Worm (Caenorhabditis elegans): ENCODE measurements around the gene unc-25.
A peak's percentile ranks its signal among the peaks of the same experiment; 100 is the strongest.

Gene unc-25

DNA sequence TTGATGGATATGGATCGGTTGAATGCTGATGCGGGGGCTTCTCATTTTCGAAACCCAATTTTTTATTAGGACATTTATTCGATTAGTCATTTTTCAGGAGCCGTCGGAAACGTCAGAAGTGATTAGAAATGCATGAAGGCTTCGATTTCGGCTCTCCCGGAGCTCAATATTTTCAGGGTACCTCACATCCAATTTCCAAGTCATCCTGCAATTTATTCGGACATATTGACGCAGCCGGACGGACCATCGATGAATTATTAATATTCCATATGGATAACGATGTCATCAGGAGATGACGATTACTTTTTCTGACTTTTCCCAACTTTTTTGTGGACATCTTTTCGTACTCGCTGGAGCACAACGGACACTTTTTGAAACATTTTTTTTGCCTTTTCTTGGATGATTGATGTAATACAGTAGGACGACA, 35.8 kb upstream of the unc-25 start (continued):
- TF ChIP-seq fkh-3 (tag; optimal IDR thresholded peaks at IDR 0.05), result no peak
- no peak for TF ChIP-seq ceh-100 (GFP tag; IDR thresholded peaks at IDR 0.05)
- TF ChIP-seq dox-1 (GFP tag; IDR thresholded peaks at IDR 0.05), result peak; percentile 37; the same call in 1 of the 2 replicates
- TF ChIP-seq hsf-1 (GFP tag; IDR thresholded peaks at IDR 0.05), result peak; percentile 47; the same call in 1 of the 2 replicates
- TF ChIP-seq F57C9.4 (tag; optimal IDR thresholded peaks at IDR 0.05), result no peak
- TF ChIP-seq hrde-1 (tag; optimal IDR thresholded peaks at IDR 0.05; ENCODE audit: borderline replicate concordance), result peak; percentile 79
- TF ChIP-seq ceh-91 (GFP tag; IDR thresholded peaks at IDR 0.05), result 0 out of 2 replicates have a peak, but pooled peaks have one; percentile 9
- no peak for TF ChIP-seq T26A5.8 (tag; optimal IDR thresholded peaks at IDR 0.05)
- no peak for TF ChIP-seq ceh-58 (GFP tag; IDR thresholded peaks at IDR 0.05)
- no peak for TF ChIP-seq egrh-3 (GFP tag; IDR thresholded peaks at IDR 0.05)
- no peak for TF ChIP-seq tbx-9 (tag; optimal IDR thresholded peaks at IDR 0.05; ENCODE audit: borderline replicate concordance)
- peak; percentile 73 for TF ChIP-seq atf-7 (tag; optimal IDR thresholded peaks at IDR 0.05)
- no peak for TF ChIP-seq F23B12.7 (tag; optimal IDR thresholded peaks at IDR 0.05; ENCODE audit: insufficient read depth)
- TF ChIP-seq ztf-26 (tag; optimal IDR thresholded peaks at IDR 0.05), result peak; percentile 53
- peak; percentile 77 for TF ChIP-seq Y53G8AR.9 (GFP tag; conservative IDR thresholded peaks at IDR 0.05)
- peak; percentile 39 for TF ChIP-seq sdz-38 (tag; optimal IDR thresholded peaks at IDR 0.05)
- TF ChIP-seq snpc-4 (GFP tag; optimal IDR thresholded peaks at IDR 0.05), result no peak
- TF ChIP-seq snpc-4 (tag; optimal IDR thresholded peaks at IDR 0.05), result peak in 2 of 4 experiments; percentile 36 to 42
- no peak for TF ChIP-seq him-1 (tag; optimal IDR thresholded peaks at IDR 0.05)
- no peak for TF ChIP-seq rec-8 (tag; optimal IDR thresholded peaks at IDR 0.05)
- no peak; the same call in 1 of the 2 replicates for TF ChIP-seq rcor-1 (GFP tag; IDR thresholded peaks at IDR 0.05)
- TF ChIP-seq somi-1 (GFP tag; optimal IDR thresholded peaks at IDR 0.05), result no peak
- 0 out of 2 replicates have a peak, but pooled peaks have one; percentile 11 for TF ChIP-seq madf-8 (GFP tag; conservative IDR thresholded peaks at IDR 0.05)
- peak; percentile 73; the same call in 1 of the 2 replicates for TF ChIP-seq Y79H2A.3 (GFP tag; conservative IDR thresholded peaks at IDR 0.05)
- TF ChIP-seq ekl-4 (GFP tag; IDR thresholded peaks at IDR 0.05), result peak; percentile 63
- TF ChIP-seq snpc-3.4 (tag; optimal IDR thresholded peaks at IDR 0.05), result no peak
- peak; percentile 69 for TF ChIP-seq ama-1 (optimal IDR thresholded peaks at IDR 0.05)
- peak; percentile 1 to 59 for TF ChIP-seq ama-1 (GFP tag; optimal IDR thresholded peaks at IDR 0.05)
- TF ChIP-seq attf-3 (GFP tag; conservative IDR thresholded peaks at IDR 0.05), result no peak
- TF ChIP-seq unc-130 (GFP tag; optimal IDR thresholded peaks at IDR 0.05), result no peak
- no peak for TF ChIP-seq sea-2 (GFP tag; IDR thresholded peaks at IDR 0.05)
- peak; percentile 19 for TF ChIP-seq madf-10 (tag; optimal IDR thresholded peaks at IDR 0.05)
- no peak for TF ChIP-seq mes-4 (tag; optimal IDR thresholded peaks at IDR 0.05)
- no peak for TF ChIP-seq bed-2 (GFP tag; IDR thresholded peaks at IDR 0.05)
- TF ChIP-seq lin-26 (GFP tag; IDR thresholded peaks at IDR 0.05), result no peak
- 0 out of 2 replicates have a peak, but pooled peaks have one; percentile 18 for TF ChIP-seq F33H1.4 (GFP tag; IDR thresholded peaks at IDR 0.05)
- TF ChIP-seq lag-1 (GFP tag; IDR thresholded peaks at IDR 0.05), result no peak
- peak; percentile 7 for TF ChIP-seq attf-5 (GFP tag; optimal IDR thresholded peaks at IDR 0.05)
- no peak for TF ChIP-seq F22D6.2 (tag; optimal IDR thresholded peaks at IDR 0.05)
- TF ChIP-seq efl-1 (GFP tag; optimal IDR thresholded peaks at IDR 0.05), result no peak
- 0 out of 2 replicates have a peak, but pooled peaks have one; percentile 24 for TF ChIP-seq nfya-2 (GFP tag; IDR thresholded peaks at IDR 0.05)
- no peak for TF ChIP-seq hmg-20 (GFP tag; IDR thresholded peaks at IDR 0.05)
- no peak for TF ChIP-seq Y53F4B.3 (GFP tag; IDR thresholded peaks at IDR 0.05)
- TF ChIP-seq ceh-40 (GFP tag; IDR thresholded peaks at IDR 0.05), result no peak
- no peak for TF ChIP-seq nhr-120 (GFP tag; IDR thresholded peaks at IDR 0.05)
- no peak for TF ChIP-seq nhr-80 (tag; optimal IDR thresholded peaks at IDR 0.05)
- TF ChIP-seq F52B5.7 (tag; optimal IDR thresholded peaks at IDR 0.05), result peak; percentile 68
- no peak for TF ChIP-seq C17E4.6 (GFP tag; IDR thresholded peaks at IDR 0.05)
- peak; percentile 75 for TF ChIP-seq B0035.1 (tag; optimal IDR thresholded peaks at IDR 0.05)
- TF ChIP-seq zim-3 (tag; optimal IDR thresholded peaks at IDR 0.05), result no peak

Measured in whole organism, young adult.